Worm (Caenorhabditis elegans) whole organism, early embryonic: ENCODE measurements around the gene gldi-1.

Experiments used
- ama-1 ChIP-seq: fragments of 150-350 bp; optimal IDR thresholded peaks from 2 replicates; lab custom pipeline; 2014
- flt-1 ChIP-seq: fragments of 200-800 bp; sonication (Bioruptor generic); IDR thresholded peaks from 2 replicates; pipeline ENCODE4 v1.3.6; 2022; ENCODE audit warnings: missing genetic modification characterization, missing compliant biosample characterization
- hmbx-1 ChIP-seq: sonication (generic microtip); optimal IDR thresholded peaks from 2 replicates; lab custom pipeline; 2016; ENCODE audit warnings: mild to moderate bottlenecking, missing genetic modification characterization, missing compliant biosample characterization

DNA sequence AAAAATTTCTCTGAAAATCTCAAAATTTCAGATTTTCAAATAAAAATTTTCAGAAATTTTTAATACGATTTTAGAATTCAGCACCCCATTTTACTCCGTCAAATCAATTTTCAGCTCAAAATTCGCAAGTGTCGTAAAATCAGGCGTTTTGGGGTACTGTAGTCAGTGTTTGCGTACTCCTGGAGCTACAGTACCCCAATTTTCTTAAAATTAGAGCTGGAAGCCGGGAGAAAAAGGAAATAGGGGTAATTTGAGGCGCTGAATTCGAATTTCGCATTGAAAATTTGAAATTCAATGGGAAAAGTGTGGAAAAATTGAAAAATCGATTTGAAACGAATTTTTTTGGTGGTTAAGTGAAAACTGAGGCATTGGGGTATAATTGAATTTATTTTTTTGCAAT lies 22.9 kb downstream of the gldi-1 start:
- no peak for TF ChIP-seq hmbx-1 (tag; lab: Kevin White, UChicago)
- no peak for TF ChIP-seq flt-1 (GFP tag; lab: Robert Waterston, UW)
- no peak for TF ChIP-seq ama-1 (lab: Kevin White, UChicago)
